Worm (Caenorhabditis elegans): ENCODE results near the gene Y59H11AR.10.

ce11 chrIV:8602877-8603276 is at the start of gene Y59H11AR.10:
- TF ChIP-seq ama-1 (optimal IDR thresholded peaks at IDR 0.05) (no peak), ets-7 (tag; optimal IDR thresholded peaks at IDR 0.05) (no peak), F13C5.2 (tag; optimal IDR thresholded peaks at IDR 0.05) (no peak), ceh-36 (tag; optimal IDR thresholded peaks at IDR 0.05) (no peak)

Measured in whole organism, early embryonic.